Worm (Caenorhabditis elegans): ENCODE results near the gene F49F1.11.
"Not testable (repeated sequence)": the region's sequence is repeated elsewhere in the genome, so short reads cannot be mapped to it uniquely, and the experiment has no call there.

DNA sequence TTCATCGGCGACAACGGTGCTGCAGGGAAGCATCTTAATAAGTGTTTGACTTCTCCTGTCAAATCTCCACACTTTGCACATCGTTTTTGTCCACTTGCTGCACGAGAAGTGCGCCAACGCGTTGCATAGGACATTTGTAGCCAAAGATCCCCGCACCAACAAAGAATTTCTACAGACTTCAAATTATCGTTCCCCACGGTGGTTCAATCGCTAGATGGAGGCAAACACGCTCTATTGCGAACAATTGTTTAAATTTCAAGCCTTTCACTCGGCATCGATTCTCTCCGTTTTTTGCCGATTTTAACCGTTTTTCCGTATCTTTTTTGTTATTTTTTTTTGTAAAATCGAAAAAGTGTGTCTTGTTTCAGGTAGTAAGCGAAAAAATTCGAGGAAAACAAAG lies 38.8 kb upstream of the F49F1.11 start:
- not testable (repeated sequence) for TF ChIP-seq nhr-179 (tag; optimal IDR thresholded peaks at IDR 0.05); madf-10 (tag; optimal IDR thresholded peaks at IDR 0.05); ZK185.1 (tag; optimal IDR thresholded peaks at IDR 0.05; ENCODE audit: poor library complexity, severe bottlenecking); hlh-26 (GFP tag; conservative IDR thresholded peaks at IDR 0.05); mes-4 (tag; optimal IDR thresholded peaks at IDR 0.05); Y67H2A.10 (GFP tag; conservative IDR thresholded peaks at IDR 0.05); Y53G8AR.9 (GFP tag; conservative IDR thresholded peaks at IDR 0.05); F57C9.4 (tag; optimal IDR thresholded peaks at IDR 0.05)

All from whole organism, young adult.